Worm (Caenorhabditis elegans) whole organism, L1 larva: ENCODE results near the gene C06E4.2.
A peak's percentile ranks its signal among the peaks of the same experiment; 100 is the strongest.

Experiments
- C16A3.4 ChIP-seq: fragments of 150-350 bp; optimal IDR thresholded peaks from 2 replicates; lab custom pipeline; 2014; ENCODE audit warnings: missing biosample characterization, missing genetic modification characterization
- Y116A8C.19 ChIP-seq: sonication (generic microtip); optimal IDR thresholded peaks from 2 replicates; lab custom pipeline; 2016; ENCODE audit warnings: missing compliant biosample characterization, missing genetic modification characterization, borderline replicate concordance
- alr-1 ChIP-seq: fragments of 200-800 bp; sonication (Bioruptor generic); optimal IDR thresholded peaks from 2 replicates; lab custom pipeline; 2018; ENCODE audit warnings: borderline replicate concordance, mild to moderate bottlenecking, missing genetic modification characterization, missing compliant biosample characterization
- aly-2 ChIP-seq: fragments of 150-350 bp; optimal IDR thresholded peaks from 2 replicates; lab custom pipeline; 2014; ENCODE audit warnings: missing biosample characterization, missing genetic modification characterization
- ama-1 ChIP-seq: fragments of 150-350 bp; optimal IDR thresholded peaks from 2 replicates; lab custom pipeline; 2014
- blmp-1 ChIP-seq: fragments of 150-350 bp; optimal IDR thresholded peaks from 2 replicates; lab custom pipeline; 2014; ENCODE audit warnings: missing biosample characterization, missing genetic modification characterization
- ceh-63 ChIP-seq: fragments of 200-800 bp; sonication (Bioruptor generic); optimal IDR thresholded peaks from 2 replicates; lab custom pipeline; 2018; ENCODE audit warnings: mild to moderate bottlenecking, missing genetic modification characterization, missing compliant biosample characterization
- ceh-8 ChIP-seq: fragments of 200-800 bp; sonication (Bioruptor generic); optimal IDR thresholded peaks from 2 replicates; lab custom pipeline; 2018; ENCODE audit warnings: mild to moderate bottlenecking, missing genetic modification characterization, moderate library complexity, missing compliant biosample characterization
- ceh-82 ChIP-seq, 3 experiments: fragments of 150-350 bp in 1 of 3; sonication (generic microtip) in 2 of 3; optimal IDR thresholded peaks; 2 replicates each; lab custom pipeline; 2014 to 2017; ENCODE audit warnings: missing biosample characterization in 3 of 3, missing genetic modification characterization in 3 of 3
- ceh-90 ChIP-seq: sonication (generic microtip); optimal IDR thresholded peaks from 2 replicates; lab custom pipeline; 2016; ENCODE audit warnings: missing genetic modification characterization, missing compliant biosample characterization
- efl-1 ChIP-seq, 4 experiments: fragments of 150-350 bp; optimal IDR thresholded peaks in 3 of 4; peaks in 1 of 4; 1 replicate in 1 of 4; 2 replicates in 3 of 4; lab custom pipeline; 2014; ENCODE audit warnings: missing biosample characterization in 2 of 4, missing genetic modification characterization in 2 of 4, missing genetic modification reagents in 2 of 4
- efl-3 ChIP-seq: fragments of 200-800 bp; sonication (Bioruptor generic); optimal IDR thresholded peaks from 2 replicates; lab custom pipeline; 2018; ENCODE audit warnings: mild to moderate bottlenecking, missing genetic modification characterization, missing compliant biosample characterization
- elt-2 ChIP-seq: sonication (generic microtip); optimal IDR thresholded peaks from 2 replicates; lab custom pipeline; 2016; ENCODE audit warnings: missing genetic modification characterization, mild to moderate bottlenecking, inconsistent platforms, missing compliant biosample characterization, missing genetic modification reagents
- elt-3 ChIP-seq, 6 experiments: fragments of 150-350 bp in 1 of 6; sonication (generic microtip); optimal IDR thresholded peaks; 2 replicates each; lab custom pipeline; 2017 to 2018; ENCODE audit warnings: missing biosample characterization in 6 of 6, missing genetic modification characterization in 6 of 6, inconsistent platforms in 1 of 6
- ets-5 ChIP-seq: fragments of 200-800 bp; sonication (Bioruptor generic); IDR thresholded peaks from 2 replicates; pipeline ENCODE4 v1.3.6; 2022; ENCODE audit warnings: missing genetic modification characterization, missing compliant biosample characterization
- fkh-10 ChIP-seq: sonication (generic microtip); optimal IDR thresholded peaks from 2 replicates; lab custom pipeline; 2017; ENCODE audit warnings: missing biosample characterization, missing genetic modification reagents, missing genetic modification characterization
- hlh-4 ChIP-seq: sonication (generic microtip); optimal IDR thresholded peaks from 2 replicates; lab custom pipeline; 2016; ENCODE audit warnings: mild to moderate bottlenecking, missing genetic modification characterization, missing compliant biosample characterization
- lin-13 ChIP-seq: fragments of 150-350 bp; optimal IDR thresholded peaks from 2 replicates; lab custom pipeline; 2014; ENCODE audit warnings: missing biosample characterization, missing genetic modification reagents, missing genetic modification characterization
- lin-14 ChIP-seq: fragments of 200-800 bp; sonication (Bioruptor generic); optimal IDR thresholded peaks from 2 replicates; lab custom pipeline; 2018; ENCODE audit warnings: mild to moderate bottlenecking, missing genetic modification characterization, moderate library complexity, missing compliant biosample characterization
- lin-35 ChIP-seq, 2 experiments: fragments of 150-350 bp; optimal IDR thresholded peaks; 2 replicates each; lab custom pipeline; 2014; ENCODE audit warnings: missing biosample characterization in 2 of 2, missing genetic modification characterization in 2 of 2, missing genetic modification reagents in 2 of 2
- lin-39 ChIP-seq: fragments of 150-350 bp; optimal IDR thresholded peaks from 2 replicates; lab custom pipeline; 2014; ENCODE audit warnings: missing biosample characterization, missing genetic modification reagents, missing genetic modification characterization
- lir-3 ChIP-seq: sonication (generic microtip); optimal IDR thresholded peaks from 2 replicates; lab custom pipeline; 2016; ENCODE audit warnings: mild to moderate bottlenecking, missing genetic modification characterization, moderate library complexity, missing compliant biosample characterization; ENCODE audit not compliant: poor library complexity
- lsy-2 ChIP-seq, 2 experiments: fragments of 150-350 bp; optimal IDR thresholded peaks; 2 replicates each; lab custom pipeline; 2014; ENCODE audit warnings: missing biosample characterization in 2 of 2, missing genetic modification characterization in 2 of 2
- mdl-1 ChIP-seq, 2 experiments: fragments of 150-350 bp; optimal IDR thresholded peaks; 2 replicates each; lab custom pipeline; 2014 to 2017; ENCODE audit warnings: missing biosample characterization in 2 of 2, missing genetic modification characterization in 2 of 2, inconsistent platforms in 1 of 2
- nhr-20 ChIP-seq: sonication (generic microtip); optimal IDR thresholded peaks from 2 replicates; lab custom pipeline; 2016; ENCODE audit warnings: mild to moderate bottlenecking, missing genetic modification characterization, missing compliant biosample characterization
- nhr-28 ChIP-seq: fragments of 150-350 bp; optimal IDR thresholded peaks from 2 replicates; lab custom pipeline; 2014; ENCODE audit warnings: missing biosample characterization, missing genetic modification characterization
- nhr-47 ChIP-seq: sonication (generic microtip); optimal IDR thresholded peaks from 2 replicates; lab custom pipeline; 2016; ENCODE audit warnings: mild to moderate bottlenecking, missing genetic modification characterization, moderate library complexity, missing compliant biosample characterization
- nhr-76 ChIP-seq: sonication (generic microtip); optimal IDR thresholded peaks from 2 replicates; lab custom pipeline; 2017; ENCODE audit warnings: missing biosample characterization, missing genetic modification characterization
- nhr-90 ChIP-seq: sonication (generic microtip); optimal IDR thresholded peaks from 2 replicates; lab custom pipeline; 2016; ENCODE audit warnings: mild to moderate bottlenecking, missing genetic modification characterization, missing compliant biosample characterization; ENCODE audit not compliant: poor library complexity
- pax-3 ChIP-seq: fragments of 200-800 bp; sonication (Bioruptor generic); optimal IDR thresholded peaks from 2 replicates; lab custom pipeline; 2018; ENCODE audit warnings: mild to moderate bottlenecking, missing genetic modification characterization, moderate library complexity, missing compliant biosample characterization
- pqm-1 ChIP-seq: sonication (generic microtip); optimal IDR thresholded peaks from 3 replicates; lab custom pipeline; 2017; ENCODE audit warnings: missing biosample characterization, missing genetic modification characterization
- rnt-1 ChIP-seq: sonication (generic microtip); optimal IDR thresholded peaks from 2 replicates; lab custom pipeline; 2016; ENCODE audit warnings: mild to moderate bottlenecking, missing genetic modification characterization, moderate library complexity, missing compliant biosample characterization
- snu-23 ChIP-seq: sonication (generic microtip); optimal IDR thresholded peaks from 2 replicates; lab custom pipeline; 2016; ENCODE audit warnings: missing genetic modification characterization, missing compliant biosample characterization
- swsn-7 ChIP-seq: sonication (generic microtip); optimal IDR thresholded peaks from 2 replicates; lab custom pipeline; 2016; ENCODE audit warnings: missing genetic modification characterization, missing compliant biosample characterization
- tlp-1 ChIP-seq: fragments of 150-350 bp; optimal IDR thresholded peaks from 2 replicates; lab custom pipeline; 2014; ENCODE audit warnings: missing biosample characterization, missing genetic modification characterization
- unc-98 ChIP-seq: fragments of 200-800 bp; sonication (Bioruptor generic); IDR thresholded peaks from 2 replicates; pipeline ENCODE4 v1.3.6; 2022; ENCODE audit warnings: missing genetic modification characterization, missing compliant biosample characterization
- vab-15 ChIP-seq: sonication (generic microtip); optimal IDR thresholded peaks from 2 replicates; lab custom pipeline; 2017; ENCODE audit warnings: missing genotype, mild to moderate bottlenecking, missing genetic modification characterization, missing compliant biosample characterization
- zip-4 ChIP-seq: fragments of 200-800 bp; sonication (Bioruptor generic); optimal IDR thresholded peaks from 2 replicates; lab custom pipeline; 2018; ENCODE audit warnings: mild to moderate bottlenecking, missing genetic modification characterization, moderate library complexity, missing compliant biosample characterization
- ztf-4 ChIP-seq: fragments of 150-350 bp; optimal IDR thresholded peaks from 2 replicates; lab custom pipeline; 2014; ENCODE audit warnings: missing biosample characterization, missing genetic modification characterization

The C06E4.2 gene

ce11 chrIV:7263137-7263536 lies 13.6 kb upstream of the C06E4.2 start, which contains the start of gene glb-2:
Gene glb-2 (minus strand): TSS chrIV:7263237.
- TF ChIP-seq lin-39 (tag; lab: Kevin White, UChicago) (no peak), hlh-4 (tag; lab: Kevin White, UChicago) (no peak), lin-35 (GFP tag; optimal IDR thresholded peaks at IDR 0.05; lab: Kevin White, UChicago) (no peak), tlp-1 (no peak)

- no peak for TF ChIP-seq efl-1 (optimal IDR thresholded peaks at IDR 0.05; lab: Kevin White, UChicago)
- peak in 1 of 2 experiments; percentile 8 for TF ChIP-seq efl-1 (GFP tag; optimal IDR thresholded peaks at IDR 0.05 in 1 of 2; lab: Kevin White, UChicago)
- peak; percentile 27 for TF ChIP-seq snu-23 (GFP tag; lab: Kevin White, UChicago)
- TF ChIP-seq lin-14 (GFP tag; lab: Kevin White, UChicago): peak; percentile 43
- no peak for TF ChIP-seq lir-3
- no peak for TF ChIP-seq ceh-8 (GFP tag; lab: Kevin White, UChicago)
- no peak for TF ChIP-seq alr-1
- TF ChIP-seq nhr-90 (tag; lab: Kevin White, UChicago): peak; percentile 18
- TF ChIP-seq pax-3 (tag; lab: Kevin White, UChicago): no peak
- no peak for TF ChIP-seq ceh-90 (tag; lab: Kevin White, UChicago)
- TF ChIP-seq nhr-47 (tag; lab: Kevin White, UChicago): peak; percentile 11
- no peak for TF ChIP-seq vab-15 (tag; lab: Kevin White, UChicago)
- TF ChIP-seq aly-2 (tag; lab: Kevin White, UChicago): no peak
- no peak for TF ChIP-seq swsn-7 (tag; lab: Kevin White, UChicago)
- no peak for TF ChIP-seq ceh-63 (GFP tag; lab: Kevin White, UChicago)
- no peak for TF ChIP-seq lin-39 (tag; lab: Kevin White, UChicago)
- no peak for TF ChIP-seq elt-3 (tag; optimal IDR thresholded peaks at IDR 0.05; lab: Kevin White, UChicago)
- no peak for TF ChIP-seq Y116A8C.19
- peak; percentile 2 for TF ChIP-seq nhr-20 (tag; lab: Kevin White, UChicago)
- TF ChIP-seq zip-4 (GFP tag; lab: Kevin White, UChicago): no peak
- no peak for TF ChIP-seq ceh-82 (tag; optimal IDR thresholded peaks at IDR 0.05; lab: Kevin White, UChicago)
- peak; percentile 3 for TF ChIP-seq elt-2 (tag; lab: Kevin White, UChicago)
- TF ChIP-seq ama-1: no peak
- TF ChIP-seq ztf-4 (tag; lab: Kevin White, UChicago): no peak
These were observed 1.7 kb upstream of the C06E4.2 start for ce11 chrIV:7274969-7275548.

- no peak for TF ChIP-seq pqm-1
- TF ChIP-seq mdl-1 (tag; optimal IDR thresholded peaks at IDR 0.05; lab: Kevin White, UChicago): no peak
- no peak for TF ChIP-seq unc-98
- TF ChIP-seq efl-3 (GFP tag; lab: Kevin White, UChicago): no peak
- TF ChIP-seq lsy-2 (tag; optimal IDR thresholded peaks at IDR 0.05; lab: Kevin White, UChicago): no peak
- TF ChIP-seq efl-1 (optimal IDR thresholded peaks at IDR 0.05; lab: Kevin White, UChicago): no peak
- TF ChIP-seq efl-1 (GFP tag; optimal IDR thresholded peaks at IDR 0.05 in 1 of 2; lab: Kevin White, UChicago): peak in 1 of 2 experiments; percentile 66
- no peak for TF ChIP-seq lin-13 (GFP tag; lab: Kevin White, UChicago)
- TF ChIP-seq nhr-76 (tag; lab: Kevin White, UChicago): no peak
- TF ChIP-seq hlh-4 (tag; lab: Kevin White, UChicago): no peak
- no peak for TF ChIP-seq C16A3.4 (tag; lab: Kevin White, UChicago)
- no peak for TF ChIP-seq Y116A8C.19
- no peak for TF ChIP-seq fkh-10 (GFP tag; lab: Kevin White, UChicago)
- TF ChIP-seq ceh-82 (tag; optimal IDR thresholded peaks at IDR 0.05; lab: Kevin White, UChicago): no peak
- 0 out of 2 replicates have a peak, but pooled peaks have one; percentile 11 for TF ChIP-seq ets-5 (GFP tag; lab: Robert Waterston, UW)
- no peak for TF ChIP-seq rnt-1 (tag; lab: Kevin White, UChicago)
- TF ChIP-seq blmp-1: no peak
- TF ChIP-seq nhr-28 (tag; lab: Kevin White, UChicago): no peak
These were observed 6.2 kb downstream of the C06E4.2 start, which contains the start of gene C06E4.1 for ce11 chrIV:7282957-7283356. Gene C06E4.1 (plus strand): TSS chrIV:7283257.
